Worm (Caenorhabditis elegans) whole organism, L4/young adult: ENCODE results near the gene fbxb-7.

ENCODE experiments used
- W03F9.2 ChIP-seq: fragments of 150-350 bp; optimal IDR thresholded peaks from 2 replicates; lab custom pipeline; 2014; ENCODE audit warnings: missing biosample characterization, missing genetic modification characterization
- dao-5 ChIP-seq: sonication (generic microtip); optimal IDR thresholded peaks from 2 replicates; lab custom pipeline; 2016; ENCODE audit warnings: missing genotype, missing genetic modification characterization, moderate library complexity, missing compliant biosample characterization
- him-1 ChIP-seq: sonication (generic microtip); optimal IDR thresholded peaks from 2 replicates; lab custom pipeline; 2016; ENCODE audit warnings: missing genotype, missing genetic modification reagents, missing genetic modification characterization, missing compliant biosample characterization

DNA sequence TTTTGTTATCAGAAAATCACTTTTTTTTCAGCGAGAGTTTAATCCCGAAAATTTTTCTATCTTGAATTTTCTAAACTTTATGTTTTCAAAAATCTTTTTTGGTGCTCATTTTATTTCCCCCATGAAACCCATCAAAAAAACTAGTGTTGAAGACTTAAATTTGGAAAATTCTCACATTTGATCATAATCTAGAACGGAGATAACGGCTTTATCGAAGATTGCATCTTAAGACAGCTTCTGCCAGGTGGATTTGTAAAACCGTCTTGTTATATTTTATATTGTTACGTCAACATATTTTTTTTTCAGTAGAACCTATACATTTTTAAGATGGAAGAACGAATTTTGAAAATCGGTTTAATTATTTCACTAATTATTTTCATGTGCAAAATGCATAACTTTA lies 37.7 kb downstream of the fbxb-7 start, which contains the start of gene T27C5.12:
- TF ChIP-seq dao-5 (no peak), W03F9.2 (tag; lab: Kevin White, UChicago) (no peak), him-1 (tag; lab: Kevin White, UChicago) (no peak)
